Fruit fly (Drosophila melanogaster) whole organism, embryonic: Measurements from ENCODE around the gene CG10068.

Source experiments
- B-H1 ChIP-seq: fragments of 200-800 bp; sonication (Bioruptor generic); IDR thresholded peaks from 3 replicates; pipeline ENCODE4 v1.3.6; 2022; ENCODE audit warnings: missing biosample characterization, missing genetic modification characterization
- CG30020 ChIP-seq: fragments of 200-800 bp; optimal IDR thresholded peaks from 2 replicates; lab custom pipeline; 2019; ENCODE audit warnings: missing biosample characterization, mild to moderate bottlenecking, missing genetic modification characterization, moderate library complexity
- Dfd ChIP-seq, 2 experiments: fragments of >200 bp; optimal IDR thresholded peaks; 2 replicates each; lab custom pipeline; 2017; ENCODE audit warnings: missing biosample characterization in 2 of 2, missing genetic modification characterization in 2 of 2
- H2.0 ChIP-seq: fragments of 200-800 bp; sonication (Bioruptor generic); IDR thresholded peaks from 2 replicates; pipeline ENCODE4 v1.3.6; 2022; ENCODE audit warnings: missing biosample characterization, missing genetic modification characterization
- Xbp1 ChIP-seq: fragments of 200-800 bp; sonication (Bioruptor generic); optimal IDR thresholded peaks from 3 replicates; lab custom pipeline; 2016; ENCODE audit warnings: missing biosample characterization, mild to moderate bottlenecking, missing genetic modification characterization
- crp ChIP-seq, 2 experiments: fragments of 200-800 bp; sonication (Bioruptor generic); optimal IDR thresholded peaks; 2 replicates in 1 of 2; 3 replicates in 1 of 2; lab custom pipeline; 2017; ENCODE audit warnings: missing biosample characterization in 2 of 2, missing genetic modification characterization in 2 of 2, mild to moderate bottlenecking in 1 of 2, moderate library complexity in 1 of 2
- esg ChIP-seq: fragments of 200-800 bp; sonication (Bioruptor generic); conservative IDR thresholded peaks from 2 replicates; pipeline ENCODE4 v1.3.6; 2022; ENCODE audit warnings: missing biosample characterization, missing genetic modification characterization
- luna ChIP-seq: fragments of 200-800 bp; sonication (Bioruptor generic); optimal IDR thresholded peaks from 2 replicates; lab custom pipeline; 2016; ENCODE audit warnings: missing biosample characterization, missing genetic modification characterization
- wor ChIP-seq: fragments of 200-800 bp; sonication (Bioruptor generic); IDR thresholded peaks from 2 replicates; pipeline ENCODE4 v1.3.6; 2022; ENCODE audit warnings: missing biosample characterization, missing genetic modification characterization

DNA sequence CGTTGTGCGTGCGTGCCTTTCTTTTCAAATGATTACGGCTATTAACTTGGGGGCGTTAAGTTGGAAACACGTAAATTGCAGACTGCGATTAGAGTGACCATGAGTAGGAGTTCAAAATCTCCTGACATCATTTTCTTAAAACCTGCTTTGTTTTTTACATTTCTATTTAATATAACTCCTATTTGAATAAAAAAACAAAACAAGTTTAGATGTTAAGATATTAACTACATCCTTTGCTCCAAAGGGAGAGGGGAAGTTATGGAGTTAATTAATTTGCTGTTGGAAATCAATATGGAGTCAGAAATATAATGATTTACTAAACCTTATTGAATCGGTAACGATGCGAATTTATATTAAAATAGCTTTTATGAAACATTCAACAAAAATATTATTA is 41.8 kb downstream of the CG10068 start, which contains the start of gene Tailor:
- TF ChIP-seq esg (GFP tag; lab: Robert Waterston, UW) (no peak), Xbp1 (GFP tag; lab: Kevin White, UChicago) (no peak), Dfd (GFP tag; optimal IDR thresholded peaks at IDR 0.05; lab: Kevin White, UChicago) (no peak), B-H1 (no peak), H2.0 (GFP tag; lab: Robert Waterston, UW) (no peak), crp (GFP tag; optimal IDR thresholded peaks at IDR 0.05; lab: Kevin White, UChicago) (no peak), wor (GFP tag; lab: Robert Waterston, UW) (no peak), CG30020 (tag; lab: Kevin White, UChicago) (no peak), luna (GFP tag; lab: Kevin White, UChicago) (no peak)
